Fruit fly (Drosophila melanogaster): ENCODE measurements around the gene Got2.

Got2 gene

DNA sequence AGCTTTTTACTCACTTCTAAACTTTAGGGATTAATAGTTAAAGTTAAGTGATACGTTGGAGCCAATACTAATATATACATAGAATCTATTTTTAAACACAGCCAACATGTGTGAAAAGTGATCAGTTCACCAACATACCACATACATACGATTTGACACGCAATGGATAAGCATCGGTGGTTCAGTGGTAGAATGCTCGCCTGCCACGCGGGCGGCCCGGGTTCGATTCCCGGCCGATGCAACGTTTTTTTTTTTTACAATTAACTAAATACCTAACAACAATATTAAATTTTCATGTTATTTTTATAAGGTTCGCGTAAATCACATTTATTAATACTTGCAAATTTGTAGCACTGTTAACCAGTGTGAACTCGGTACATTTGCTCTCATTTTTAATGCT lies 44.0 kb upstream of the Got2 start (continued):
- TF ChIP-seq dimm (GFP tag; IDR thresholded peaks at IDR 0.05) (no peak), org-1 (GFP tag; optimal IDR thresholded peaks at IDR 0.05) (no peak), CG1603 (tag; optimal IDR thresholded peaks at IDR 0.05) (no peak), ind (GFP tag; optimal IDR thresholded peaks at IDR 0.05) (no peak), fu2 (GFP tag; optimal IDR thresholded peaks at IDR 0.05) (no peak), tll (GFP tag; optimal IDR thresholded peaks at IDR 0.05) (no peak), CG16863 (GFP tag; optimal IDR thresholded peaks at IDR 0.05) (no peak), CoRest (tag; optimal IDR thresholded peaks at IDR 0.05) (no peak), hbn (GFP tag; IDR thresholded peaks at IDR 0.05; ENCODE audit: partially characterized antibody) (peak; percentile 51; the same call in 1 of the 2 replicates), CG10274 (GFP tag; optimal IDR thresholded peaks at IDR 0.05) (no peak), Abd-B (GFP tag; optimal IDR thresholded peaks at IDR 0.05) (no peak), ac (GFP tag; optimal IDR thresholded peaks at IDR 0.05) (no peak), CG12391 (tag; optimal IDR thresholded peaks at IDR 0.05) (no peak), CG31224 (GFP tag; IDR thresholded peaks at IDR 0.05) (no peak), CG11504 (tag; optimal IDR thresholded peaks at IDR 0.05) (no peak), ssp (GFP tag; IDR thresholded peaks at IDR 0.05) (no peak), psq (GFP tag; optimal IDR thresholded peaks at IDR 0.05) (no peak), Atf6 (GFP tag; IDR thresholded peaks at IDR 0.05) (no peak), Poxn (GFP tag; IDR thresholded peaks at IDR 0.05) (no peak), Xrp1 (GFP tag; IDR thresholded peaks at IDR 0.05) (no peak), CG7556 (GFP tag; optimal IDR thresholded peaks at IDR 0.05) (no peak), MBD-R2 (GFP tag; IDR thresholded peaks at IDR 0.05) (no peak), salm (tag; optimal IDR thresholded peaks at IDR 0.05) (no peak), sisA (GFP tag; IDR thresholded peaks at IDR 0.05) (no peak), Bdp1 (GFP tag; optimal IDR thresholded peaks at IDR 0.05) (peak; percentile 97), CG4328 (GFP tag; optimal IDR thresholded peaks at IDR 0.05) (no peak), Six4 (GFP tag; optimal IDR thresholded peaks at IDR 0.05) (no peak), Usf (GFP tag; optimal IDR thresholded peaks at IDR 0.05) (no peak), Ptx1 (GFP tag; IDR thresholded peaks at IDR 0.05) (no peak), CG8765 (GFP tag; IDR thresholded peaks at IDR 0.05) (no peak), CG32767 (GFP tag; IDR thresholded peaks at IDR 0.05) (no peak), bowl (GFP tag; IDR thresholded peaks at IDR 0.05) (no peak), CG15479 (GFP tag; optimal IDR thresholded peaks at IDR 0.05) (no peak), yki (optimal IDR thresholded peaks at IDR 0.05) (no peak), lbe (GFP tag; optimal IDR thresholded peaks at IDR 0.05) (no peak), CG6654 (GFP tag; optimal IDR thresholded peaks at IDR 0.05) (no peak), amos (GFP tag; IDR thresholded peaks at IDR 0.05; ENCODE audit: partially characterized antibody) (peak; percentile 71; the same call in 1 of the 2 replicates), zen2 (GFP tag; IDR thresholded peaks at IDR 0.05; ENCODE audit: partially characterized antibody) (0 out of 3 replicates have a peak, but pooled peaks have one; percentile 27), CG12104 (GFP tag; optimal IDR thresholded peaks at IDR 0.05) (no peak), hkb (optimal IDR thresholded peaks at IDR 0.05) (no peak), hkb (GFP tag; IDR thresholded peaks at IDR 0.05) (no peak), CG14441 (GFP tag; IDR thresholded peaks at IDR 0.05) (no peak), Atf-2 (GFP tag; optimal IDR thresholded peaks at IDR 0.05) (no peak), gce (GFP tag; IDR thresholded peaks at IDR 0.05) (no peak), exex (tag; optimal IDR thresholded peaks at IDR 0.05) (no peak), ash1 (GFP tag; optimal IDR thresholded peaks at IDR 0.05) (no peak), Opbp (GFP tag; IDR thresholded peaks at IDR 0.05; ENCODE audit: partially characterized antibody) (peak; percentile 83), HLH4C (GFP tag; IDR thresholded peaks at IDR 0.05; ENCODE audit: partially characterized antibody) (peak; percentile 42; the same call in 1 of the 3 replicates), slbo (GFP tag; IDR thresholded peaks at IDR 0.05) (no peak), pb (GFP tag; optimal IDR thresholded peaks at IDR 0.05) (no peak), CG1024 (GFP tag; IDR thresholded peaks at IDR 0.05) (no peak), D19B (GFP tag; optimal IDR thresholded peaks at IDR 0.05) (no peak), CG6813 (GFP tag; optimal IDR thresholded peaks at IDR 0.05) (no peak)

All from whole organism, embryonic.